In the genomic region with DNA sequence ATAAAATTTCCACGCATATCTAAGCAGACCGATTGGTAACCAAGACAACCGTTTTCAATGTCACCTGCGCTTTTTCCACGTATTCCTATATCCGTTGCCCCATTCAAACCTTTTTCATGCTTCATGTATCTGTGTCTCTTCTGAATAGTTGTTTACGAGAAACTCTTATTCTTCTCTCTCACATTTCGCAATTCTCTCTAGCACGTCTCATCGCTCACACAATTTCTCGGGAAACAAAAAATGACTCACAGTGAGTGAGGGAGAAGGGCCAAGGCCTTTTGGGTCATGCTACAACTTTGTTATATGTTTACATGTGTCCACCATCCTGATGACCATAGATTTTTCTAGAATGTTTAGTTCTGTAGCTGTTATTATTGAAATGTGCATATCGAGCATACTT, we compare ENCODE assay signal across 4 worm cellular contexts.
TF ChIP-seq lines count a peak whose summit lies in the region.

No protein-coding gene starts in this region.

TF ChIP-seq in whole organism, L1 larva, 84 proteins besides CTCF, POLR2A, EP300 and RAD21 (continued from another document and continues in another):
- TF ChIP-seq pax-3 (tag; optimal IDR thresholded peaks at IDR 0.05; lab: Kevin White, UChicago) (peak; percentile 50), pag-3 (tag; optimal IDR thresholded peaks at IDR 0.05; lab: Kevin White, UChicago; ENCODE audit: borderline replicate concordance, insufficient read depth) (no peak), skn-1 (tag; optimal IDR thresholded peaks at IDR 0.05; lab: Kevin White, UChicago) (peak; percentile 70), fkh-8 (tag; optimal IDR thresholded peaks at IDR 0.05; lab: Kevin White, UChicago) (peak; percentile 98), sptf-1 (tag; optimal IDR thresholded peaks at IDR 0.05; lab: Kevin White, UChicago) (no peak), nhr-237 (tag; optimal IDR thresholded peaks at IDR 0.05; lab: Kevin White, UChicago) (peak; percentile 25), lsy-2 (tag; optimal IDR thresholded peaks at IDR 0.05; lab: Kevin White, UChicago) (peak; percentile 43 to 68), swsn-7 (tag; optimal IDR thresholded peaks at IDR 0.05; lab: Kevin White, UChicago) (peak; percentile 37), alr-1 (tag; optimal IDR thresholded peaks at IDR 0.05; lab: Kevin White, UChicago; ENCODE audit: borderline replicate concordance) (no peak), sup-37 (GFP tag; optimal IDR thresholded peaks at IDR 0.05; lab: Kevin White, UChicago) (no peak), C34B4.2 (tag; optimal IDR thresholded peaks at IDR 0.05; lab: Kevin White, UChicago) (no peak), nhr-90 (tag; optimal IDR thresholded peaks at IDR 0.05; lab: Kevin White, UChicago; ENCODE audit: poor library complexity) (no peak), unc-62 (GFP tag; optimal IDR thresholded peaks at IDR 0.05; lab: Kevin White, UChicago) (no peak), mef-2 (tag; optimal IDR thresholded peaks at IDR 0.05; lab: Kevin White, UChicago) (no peak), fos-1 (tag; optimal IDR thresholded peaks at IDR 0.05; lab: Kevin White, UChicago) (peak; percentile 67), rnt-1 (tag; optimal IDR thresholded peaks at IDR 0.05; lab: Kevin White, UChicago) (peak; percentile 33), zip-4 (GFP tag; optimal IDR thresholded peaks at IDR 0.05; lab: Kevin White, UChicago) (peak; percentile 57), nhr-76 (tag; optimal IDR thresholded peaks at IDR 0.05; lab: Kevin White, UChicago) (no peak), dpl-1 (GFP tag; optimal IDR thresholded peaks at IDR 0.05; lab: Kevin White, UChicago) (peak in 1 of 3 experiments; percentile 17), nhr-20 (tag; optimal IDR thresholded peaks at IDR 0.05; lab: Kevin White, UChicago) (peak; percentile 54), ceh-90 (tag; optimal IDR thresholded peaks at IDR 0.05; lab: Kevin White, UChicago) (no peak), lin-14 (GFP tag; optimal IDR thresholded peaks at IDR 0.05; lab: Kevin White, UChicago) (peak; percentile 86), elt-3 (tag; optimal IDR thresholded peaks at IDR 0.05; lab: Kevin White, UChicago) (no peak), mab-9 (GFP tag; IDR thresholded peaks at IDR 0.05; lab: Robert Waterston, UW) (no peak), nhr-71 (tag; optimal IDR thresholded peaks at IDR 0.05; lab: Kevin White, UChicago) (peak; percentile 83), ztf-4 (tag; optimal IDR thresholded peaks at IDR 0.05; lab: Kevin White, UChicago) (peak; percentile 46), pqm-1 (tag; optimal IDR thresholded peaks at IDR 0.05; lab: Kevin White, UChicago) (no peak), vab-15 (tag; optimal IDR thresholded peaks at IDR 0.05; lab: Kevin White, UChicago) (no peak), nhr-11 (tag; optimal IDR thresholded peaks at IDR 0.05; lab: Kevin White, UChicago) (peak; percentile 42), fkh-10 (GFP tag; optimal IDR thresholded peaks at IDR 0.05; lab: Kevin White, UChicago) (peak; percentile 25), hlh-4 (tag; optimal IDR thresholded peaks at IDR 0.05; lab: Kevin White, UChicago) (no peak), blmp-1 (tag; optimal IDR thresholded peaks at IDR 0.05; lab: Kevin White, UChicago) (peak; percentile 22)

TF ChIP-seq in whole organism, L2 larva, 48 proteins besides CTCF, POLR2A, EP300 and RAD21 (continued from another document):
- TF ChIP-seq unc-55 (GFP tag; optimal IDR thresholded peaks at IDR 0.05; lab: Kevin White, UChicago), result peak; percentile 44
- no peak for TF ChIP-seq aly-2 (tag; optimal IDR thresholded peaks at IDR 0.05; lab: Kevin White, UChicago)
- TF ChIP-seq ama-1 (optimal IDR thresholded peaks at IDR 0.05; lab: Kevin White, UChicago), result peak; percentile 41
- TF ChIP-seq nhr-25 (tag; optimal IDR thresholded peaks at IDR 0.05; lab: Kevin White, UChicago), result peak; percentile 6
- TF ChIP-seq sma-9 (GFP tag; optimal IDR thresholded peaks at IDR 0.05; lab: Kevin White, UChicago), result peak; percentile 40
- no peak for TF ChIP-seq sma-9 (tag; optimal IDR thresholded peaks at IDR 0.05; lab: Kevin White, UChicago)
- no peak for TF ChIP-seq snpc-4 (tag; optimal IDR thresholded peaks at IDR 0.05; lab: Kevin White, UChicago)
- TF ChIP-seq nhr-129 (tag; optimal IDR thresholded peaks at IDR 0.05; lab: Kevin White, UChicago), result peak; percentile 92

TF ChIP-seq in whole organism, L3 larva, 47 proteins besides CTCF, POLR2A, EP300 and RAD21 (continued from another document):
- TF ChIP-seq pqm-1 (tag; optimal IDR thresholded peaks at IDR 0.05; lab: Kevin White, UChicago) (no peak), daf-12 (tag; optimal IDR thresholded peaks at IDR 0.05; lab: Kevin White, UChicago) (no peak), R02D3.7 (tag; optimal IDR thresholded peaks at IDR 0.05; lab: Kevin White, UChicago) (no peak), nhr-25 (tag; optimal IDR thresholded peaks at IDR 0.05; lab: Kevin White, UChicago) (peak; percentile 61), eor-1 (tag; optimal IDR thresholded peaks at IDR 0.05; lab: Kevin White, UChicago) (no peak), aly-2 (tag; optimal IDR thresholded peaks at IDR 0.05; lab: Kevin White, UChicago) (no peak), zag-1 (tag; optimal IDR thresholded peaks at IDR 0.05; lab: Kevin White, UChicago) (no peak), unc-39 (tag; optimal IDR thresholded peaks at IDR 0.05; lab: Kevin White, UChicago) (no peak), nhr-11 (tag; optimal IDR thresholded peaks at IDR 0.05; lab: Kevin White, UChicago) (peak; percentile 91), fos-1 (tag; optimal IDR thresholded peaks at IDR 0.05; lab: Kevin White, UChicago) (no peak), ama-1 (optimal IDR thresholded peaks at IDR 0.05; lab: Kevin White, UChicago) (peak; percentile 53), lin-39 (tag; optimal IDR thresholded peaks at IDR 0.05; lab: Kevin White, UChicago) (peak; percentile 67), unc-62 (GFP tag; optimal IDR thresholded peaks at IDR 0.05; lab: Kevin White, UChicago) (no peak), elt-2 (tag; optimal IDR thresholded peaks at IDR 0.05; lab: Kevin White, UChicago) (no peak), egl-27 (tag; optimal IDR thresholded peaks at IDR 0.05; lab: Kevin White, UChicago) (no peak), elt-3 (tag; optimal IDR thresholded peaks at IDR 0.05; lab: Kevin White, UChicago) (no peak), nfya-1 (tag; optimal IDR thresholded peaks at IDR 0.05; lab: Kevin White, UChicago; ENCODE audit: insufficient read depth) (peak; percentile 63), nhr-77 (tag; optimal IDR thresholded peaks at IDR 0.05; lab: Kevin White, UChicago) (no peak), jun-1 (tag; optimal IDR thresholded peaks at IDR 0.05; lab: Kevin White, UChicago) (peak; percentile 22), lsy-12 (tag; optimal IDR thresholded peaks at IDR 0.05; lab: Kevin White, UChicago) (no peak), egl-5 (tag; optimal IDR thresholded peaks at IDR 0.05; lab: Kevin White, UChicago) (peak; percentile 72), elt-1 (tag; optimal IDR thresholded peaks at IDR 0.05; lab: Kevin White, UChicago) (no peak), nhr-23 (tag; optimal IDR thresholded peaks at IDR 0.05; lab: Kevin White, UChicago) (peak; percentile 1)

TF ChIP-seq in whole organism, L4 larva, 104 proteins besides CTCF, POLR2A, EP300 and RAD21 (continued from another document):
- TF ChIP-seq ceh-62 (tag; optimal IDR thresholded peaks at IDR 0.05; lab: Kevin White, UChicago) (no peak), daf-16 (GFP tag; optimal IDR thresholded peaks at IDR 0.05; lab: Kevin White, UChicago) (no peak), daf-16 (tag; optimal IDR thresholded peaks at IDR 0.05; lab: Kevin White, UChicago) (peak; percentile 32), hlh-30 (tag; optimal IDR thresholded peaks at IDR 0.05; lab: Kevin White, UChicago; ENCODE audit: insufficient read depth) (peak; percentile 79), pha-4 (GFP tag; IDR thresholded peaks at IDR 0.05; lab: Robert Waterston, UW) (no peak), pha-4 (tag; optimal IDR thresholded peaks at IDR 0.05; lab: Kevin White, UChicago) (no peak), dmd-8 (GFP tag; IDR thresholded peaks at IDR 0.05; lab: Robert Waterston, UW) (no peak), Y5F2A.4 (GFP tag; optimal IDR thresholded peaks at IDR 0.05; lab: Kevin White, UChicago) (no peak), dve-1 (tag; optimal IDR thresholded peaks at IDR 0.05; lab: Kevin White, UChicago; ENCODE audit: insufficient read depth) (peak; percentile 4), php-3 (GFP tag; IDR thresholded peaks at IDR 0.05; lab: Robert Waterston, UW) (no peak), snpc-1.2 (GFP tag; IDR thresholded peaks at IDR 0.05; lab: Robert Waterston, UW) (no peak), nhr-10 (tag; optimal IDR thresholded peaks at IDR 0.05; lab: Kevin White, UChicago) (no peak), F26F4.8 (GFP tag; conservative IDR thresholded peaks at IDR 0.05; lab: Robert Waterston, UW) (no peak), hif-1 (tag; optimal IDR thresholded peaks at IDR 0.05; lab: Kevin White, UChicago) (peak in 1 of 2 experiments; percentile 31), zip-2 (tag; optimal IDR thresholded peaks at IDR 0.05; lab: Kevin White, UChicago) (no peak), zip-11 (GFP tag; IDR thresholded peaks at IDR 0.05; lab: Robert Waterston, UW) (no peak), lin-15B (tag; optimal IDR thresholded peaks at IDR 0.05; lab: Kevin White, UChicago) (no peak), lin-1 (GFP tag; IDR thresholded peaks at IDR 0.05; lab: Robert Waterston, UW) (no peak), egl-27 (tag; optimal IDR thresholded peaks at IDR 0.05; lab: Kevin White, UChicago) (no peak), hmg-1.1 (GFP tag; IDR thresholded peaks at IDR 0.05; lab: Robert Waterston, UW) (peak; percentile 54; the same call in 1 of the 2 replicates), dmd-9 (GFP tag; IDR thresholded peaks at IDR 0.05; lab: Robert Waterston, UW) (no peak), nhr-41 (GFP tag; IDR thresholded peaks at IDR 0.05; lab: Robert Waterston, UW) (no peak), lsy-2 (tag; optimal IDR thresholded peaks at IDR 0.05; lab: Kevin White, UChicago) (peak; percentile 41 to 66), tra-1 (GFP tag; IDR thresholded peaks at IDR 0.05; lab: Robert Waterston, UW) (no peak), hlh-11 (tag; optimal IDR thresholded peaks at IDR 0.05; lab: Kevin White, UChicago) (peak; percentile 46), mep-1 (tag; optimal IDR thresholded peaks at IDR 0.05; lab: Kevin White, UChicago) (peak; percentile 62), F44E2.7 (GFP tag; IDR thresholded peaks at IDR 0.05; lab: Robert Waterston, UW) (no peak), F10B5.3 (tag; optimal IDR thresholded peaks at IDR 0.05; lab: Kevin White, UChicago) (no peak), nhr-11 (tag; optimal IDR thresholded peaks at IDR 0.05; lab: Kevin White, UChicago) (peak; percentile 95), cey-2 (tag; optimal IDR thresholded peaks at IDR 0.05; lab: Kevin White, UChicago; ENCODE audit: borderline replicate concordance, insufficient read depth) (no peak), fkh-10 (GFP tag; optimal IDR thresholded peaks at IDR 0.05; lab: Kevin White, UChicago) (peak; percentile 50), nhr-6 (tag; optimal IDR thresholded peaks at IDR 0.05; lab: Kevin White, UChicago) (no peak), ceh-20 (GFP tag; IDR thresholded peaks at IDR 0.05; lab: Robert Waterston, UW) (no peak), F37D6.2 (tag; optimal IDR thresholded peaks at IDR 0.05; lab: Kevin White, UChicago) (peak; percentile 18), mdl-1 (tag; optimal IDR thresholded peaks at IDR 0.05; lab: Kevin White, UChicago) (peak in 1 of 2 experiments; percentile 63)
TF ChIP-seq in whole organism, L4 larva: peak in this region for 17.
